Fruit fly (Drosophila melanogaster): ENCODE measurements around the gene CG14218.

DNA sequence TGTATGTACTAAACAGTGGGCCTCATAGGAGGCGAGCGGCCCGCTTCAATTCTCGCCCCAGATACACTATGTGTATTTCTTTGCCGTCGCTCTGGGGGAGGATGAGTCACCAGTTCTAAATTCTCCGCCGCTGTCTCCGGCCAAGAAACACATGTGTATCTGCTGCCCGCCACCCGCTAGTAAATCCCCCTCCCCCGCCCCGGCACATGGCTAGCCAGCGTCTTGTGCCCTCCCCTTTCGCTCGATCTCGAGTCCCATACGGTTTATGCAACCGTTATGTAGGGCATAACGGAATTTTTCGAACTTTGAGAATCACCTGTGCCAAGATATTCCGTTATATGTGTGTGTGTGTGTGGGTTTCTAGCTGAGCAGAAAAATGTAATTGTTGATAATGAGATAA is 24.1 kb upstream of the CG14218 start:
- TF ChIP-seq OdsH (GFP tag; optimal IDR thresholded peaks at IDR 0.05), result no peak
- no peak for TF ChIP-seq Rel (GFP tag; optimal IDR thresholded peaks at IDR 0.05)
- TF ChIP-seq Rel (tag; optimal IDR thresholded peaks at IDR 0.05), result no peak

Measured in whole organism, wandering third instar larva.